Worm (Caenorhabditis elegans): Measurements from ENCODE around the gene ttr-36.

The ttr-36 gene

DNA sequence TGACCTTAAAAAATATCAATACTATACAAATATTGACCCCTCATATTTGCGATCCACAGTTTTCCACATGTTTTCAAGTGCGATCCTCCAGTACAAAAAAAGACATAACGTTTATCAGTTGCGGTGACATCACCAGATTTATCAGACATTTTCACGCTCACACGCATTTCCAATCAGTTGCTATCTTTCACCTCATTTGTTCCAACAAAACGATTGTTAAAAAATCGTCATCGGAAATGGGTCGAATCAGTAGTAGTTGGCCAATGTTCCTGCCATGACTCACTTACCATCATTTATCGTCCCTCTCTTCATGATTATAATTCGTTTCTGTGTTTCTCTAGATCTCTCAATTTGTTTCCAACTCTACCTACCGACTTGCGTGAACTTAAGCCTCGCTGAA, 41.0 kb downstream of the ttr-36 start:
- TF ChIP-seq jun-1 (tag; optimal IDR thresholded peaks at IDR 0.05) (peak; percentile 1), elt-2 (tag; optimal IDR thresholded peaks at IDR 0.05) (peak; percentile 60), lin-35 (GFP tag; optimal IDR thresholded peaks at IDR 0.05) (peak in 1 of 2 experiments; percentile 8), nhr-20 (tag; optimal IDR thresholded peaks at IDR 0.05) (peak; percentile 6), blmp-1 (tag; optimal IDR thresholded peaks at IDR 0.05) (no peak), pag-3 (tag; optimal IDR thresholded peaks at IDR 0.05; ENCODE audit: borderline replicate concordance, insufficient read depth) (no peak), unc-86 (tag; optimal IDR thresholded peaks at IDR 0.05) (no peak)

ce11 chrX:6552806-6553337, 42.1 kb downstream of the ttr-36 start, which contains the start of gene svh-2:
svh-2 (plus strand) TSS chrX:6553287.
- TF ChIP-seq hlh-4 (tag; optimal IDR thresholded peaks at IDR 0.05) (no peak), ceh-82 (tag; optimal IDR thresholded peaks at IDR 0.05) (peak in 1 of 3 experiments; percentile 3), rnt-1 (tag; optimal IDR thresholded peaks at IDR 0.05) (peak; percentile 43), fos-1 (tag; optimal IDR thresholded peaks at IDR 0.05) (no peak), lsy-2 (tag; optimal IDR thresholded peaks at IDR 0.05) (peak in 1 of 2 experiments; percentile 0), nhr-71 (tag; optimal IDR thresholded peaks at IDR 0.05) (peak; percentile 2), nhr-12 (tag; optimal IDR thresholded peaks at IDR 0.05) (no peak), efl-1 (optimal IDR thresholded peaks at IDR 0.05) (no peak), efl-1 (GFP tag; optimal IDR thresholded peaks at IDR 0.05 in 1 of 2) (no peak), ztf-4 (tag; optimal IDR thresholded peaks at IDR 0.05) (no peak), dsc-1 (tag; optimal IDR thresholded peaks at IDR 0.05) (peak; percentile 41), unc-30 (tag; optimal IDR thresholded peaks at IDR 0.05) (no peak), lin-14 (GFP tag; optimal IDR thresholded peaks at IDR 0.05) (peak; percentile 50)

DNA sequence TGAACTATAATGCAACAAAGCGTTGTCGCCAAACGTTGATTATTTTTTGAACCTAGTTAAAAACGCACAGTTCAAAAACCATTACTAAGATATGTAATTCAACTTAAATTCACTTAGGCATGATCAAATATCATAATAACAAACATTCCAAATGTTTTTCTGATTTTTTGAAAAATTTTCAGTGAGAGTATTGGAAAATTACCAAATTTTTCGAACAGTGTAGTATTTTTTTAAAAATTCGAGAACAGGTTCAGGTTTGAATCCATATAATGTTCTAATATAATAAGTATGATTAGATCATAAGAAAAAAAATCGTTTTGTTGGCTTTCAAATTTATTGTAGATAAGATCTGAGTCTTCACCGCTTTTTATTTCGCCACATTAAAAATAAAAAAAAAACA, 42.9 kb downstream of the ttr-36 start:
- no peak for TF ChIP-seq ces-1 (GFP tag; optimal IDR thresholded peaks at IDR 0.05)
- no peak for TF ChIP-seq lin-14 (GFP tag; optimal IDR thresholded peaks at IDR 0.05)
- no peak for TF ChIP-seq nhr-11 (tag; optimal IDR thresholded peaks at IDR 0.05)
- no peak for TF ChIP-seq unc-98 (GFP tag; IDR thresholded peaks at IDR 0.05)
- no peak for TF ChIP-seq elt-2 (tag; optimal IDR thresholded peaks at IDR 0.05)
- TF ChIP-seq zip-4 (GFP tag; optimal IDR thresholded peaks at IDR 0.05) = no peak
- no peak for TF ChIP-seq aly-2 (tag; optimal IDR thresholded peaks at IDR 0.05)
- TF ChIP-seq skn-1 (tag; optimal IDR thresholded peaks at IDR 0.05) = no peak
- no peak for TF ChIP-seq C16A3.4 (tag; optimal IDR thresholded peaks at IDR 0.05)
- TF ChIP-seq lin-15B (tag; optimal IDR thresholded peaks at IDR 0.05) = no peak

DNA sequence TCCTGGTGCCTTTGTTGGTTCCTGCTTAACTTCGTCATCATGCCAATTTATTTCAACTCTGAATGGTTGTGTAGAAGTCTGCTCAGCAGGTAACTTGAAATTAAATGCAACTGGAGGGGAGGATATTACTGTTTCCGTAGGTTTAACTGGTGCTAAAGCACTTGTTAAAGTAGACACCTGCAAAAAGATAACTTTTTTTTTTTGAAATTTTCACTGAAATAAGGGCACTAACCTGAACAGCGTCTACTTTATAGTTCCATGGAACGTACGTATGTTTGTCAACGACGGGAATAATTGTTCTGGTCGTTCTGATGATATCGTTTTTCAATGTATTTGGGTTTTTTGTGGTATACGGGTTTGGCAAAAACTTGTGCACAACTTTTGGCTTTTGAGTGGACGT, 49.8 kb downstream of the ttr-36 start:
- TF ChIP-seq mef-2 (tag; optimal IDR thresholded peaks at IDR 0.05) (no peak), ets-5 (GFP tag; IDR thresholded peaks at IDR 0.05) (no peak), nhr-20 (tag; optimal IDR thresholded peaks at IDR 0.05) (no peak), C34B4.2 (tag; optimal IDR thresholded peaks at IDR 0.05) (no peak), vab-15 (tag; optimal IDR thresholded peaks at IDR 0.05) (no peak), lir-3 (tag; optimal IDR thresholded peaks at IDR 0.05; ENCODE audit: poor library complexity) (no peak), rnt-1 (tag; optimal IDR thresholded peaks at IDR 0.05) (no peak), efl-1 (optimal IDR thresholded peaks at IDR 0.05) (no peak), efl-1 (GFP tag; optimal IDR thresholded peaks at IDR 0.05 in 1 of 2) (no peak)
